Worm (Caenorhabditis elegans) whole organism, L3 larva: ENCODE measurements around the gene str-230.

Experiments used
- R02D3.7 ChIP-seq: fragments of 150-350 bp; optimal IDR thresholded peaks from 2 replicates; lab custom pipeline; 2014; ENCODE audit warnings: missing biosample characterization, missing genetic modification characterization
- ZK546.5 ChIP-seq: sonication (generic microtip); optimal IDR thresholded peaks from 2 replicates; lab custom pipeline; 2017; ENCODE audit warnings: missing biosample characterization, missing genetic modification characterization
- aly-2 ChIP-seq: fragments of 150-350 bp; optimal IDR thresholded peaks from 2 replicates; lab custom pipeline; 2014; ENCODE audit warnings: missing biosample characterization, missing genetic modification characterization
- ama-1 ChIP-seq: fragments of 150-350 bp; optimal IDR thresholded peaks from 2 replicates; lab custom pipeline; 2018
- ceh-16 ChIP-seq: sonication (generic microtip); optimal IDR thresholded peaks from 2 replicates; lab custom pipeline; 2017; ENCODE audit warnings: missing biosample characterization, missing genetic modification characterization
- ceh-82 ChIP-seq: fragments of 150-350 bp; optimal IDR thresholded peaks from 2 replicates; lab custom pipeline; 2014; ENCODE audit warnings: missing biosample characterization, missing genetic modification characterization
- ceh-9 ChIP-seq: sonication (generic microtip); optimal IDR thresholded peaks from 2 replicates; lab custom pipeline; 2018; ENCODE audit warnings: missing biosample characterization, missing genetic modification characterization
- daf-12 ChIP-seq: fragments of 150-350 bp; optimal IDR thresholded peaks from 2 replicates; lab custom pipeline; 2014; ENCODE audit warnings: missing biosample characterization, missing genetic modification reagents, missing genetic modification characterization
- egl-27 ChIP-seq: sonication (generic microtip); optimal IDR thresholded peaks from 4 replicates; lab custom pipeline; 2017; ENCODE audit warnings: missing biosample characterization, missing genetic modification reagents, missing genetic modification characterization
- elt-1 ChIP-seq: fragments of 150-350 bp; optimal IDR thresholded peaks from 2 replicates; lab custom pipeline; 2014; ENCODE audit warnings: missing biosample characterization, missing genetic modification characterization
- elt-2 ChIP-seq: sonication (generic microtip); optimal IDR thresholded peaks from 2 replicates; lab custom pipeline; 2016; ENCODE audit warnings: missing genetic modification reagents, mild to moderate bottlenecking, missing genetic modification characterization, missing compliant biosample characterization
- eor-1 ChIP-seq, 2 experiments: fragments of 150-350 bp; optimal IDR thresholded peaks; 2 replicates each; lab custom pipeline; 2014 to 2018; ENCODE audit warnings: missing biosample characterization in 2 of 2, missing genetic modification characterization in 2 of 2
- fkh-10 ChIP-seq: sonication (generic microtip); optimal IDR thresholded peaks from 2 replicates; lab custom pipeline; 2017; ENCODE audit warnings: missing biosample characterization, missing genetic modification reagents, missing genetic modification characterization
- fkh-2 ChIP-seq: fragments of 150-350 bp; optimal IDR thresholded peaks from 2 replicates; lab custom pipeline; 2014; ENCODE audit warnings: missing biosample characterization, missing genetic modification reagents, missing genetic modification characterization
- fos-1 ChIP-seq: fragments of 150-350 bp; optimal IDR thresholded peaks from 2 replicates; lab custom pipeline; 2014; ENCODE audit warnings: missing biosample characterization, missing genetic modification characterization
- hmg-11 ChIP-seq: sonication (generic microtip); optimal IDR thresholded peaks from 2 replicates; lab custom pipeline; 2016; ENCODE audit warnings: missing genetic modification characterization, missing compliant biosample characterization
- jun-1 ChIP-seq: fragments of 150-350 bp; optimal IDR thresholded peaks from 2 replicates; lab custom pipeline; 2014; ENCODE audit warnings: missing biosample characterization, missing genetic modification reagents, missing genetic modification characterization
- lin-15B ChIP-seq: fragments of 150-350 bp; optimal IDR thresholded peaks from 2 replicates; lab custom pipeline; 2014; ENCODE audit warnings: missing biosample characterization, missing genetic modification characterization
- lin-39 ChIP-seq: fragments of 150-350 bp; optimal IDR thresholded peaks from 2 replicates; lab custom pipeline; 2018; ENCODE audit warnings: missing biosample characterization, missing genetic modification reagents, missing genetic modification characterization
- nhr-12 ChIP-seq: fragments of 150-350 bp; optimal IDR thresholded peaks from 2 replicates; lab custom pipeline; 2014; ENCODE audit warnings: missing biosample characterization, missing genetic modification characterization
- nhr-23 ChIP-seq: fragments of 150-350 bp; optimal IDR thresholded peaks from 2 replicates; lab custom pipeline; 2014; ENCODE audit warnings: missing biosample characterization, missing genetic modification reagents, missing genetic modification characterization
- nhr-237 ChIP-seq: fragments of 150-350 bp; optimal IDR thresholded peaks from 2 replicates; lab custom pipeline; 2014; ENCODE audit warnings: missing biosample characterization, missing genetic modification characterization
- nhr-28 ChIP-seq: fragments of 150-350 bp; optimal IDR thresholded peaks from 2 replicates; lab custom pipeline; 2014; ENCODE audit warnings: missing biosample characterization, missing genetic modification characterization
- nhr-43 ChIP-seq: sonication (generic microtip); optimal IDR thresholded peaks from 2 replicates; lab custom pipeline; 2016; ENCODE audit warnings: mild to moderate bottlenecking, missing genetic modification characterization, missing compliant biosample characterization; ENCODE audit not compliant: poor library complexity, severe bottlenecking
- nhr-67 ChIP-seq: fragments of 150-350 bp; optimal IDR thresholded peaks from 2 replicates; lab custom pipeline; 2014; ENCODE audit warnings: missing biosample characterization, missing genetic modification characterization
- nhr-77 ChIP-seq: fragments of 150-350 bp; optimal IDR thresholded peaks from 2 replicates; lab custom pipeline; 2014; ENCODE audit warnings: missing biosample characterization, missing genetic modification characterization
- pha-4 ChIP-seq: fragments of 150-350 bp; optimal IDR thresholded peaks from 2 replicates; lab custom pipeline; 2014; ENCODE audit warnings: missing biosample characterization, missing genetic modification reagents, missing genetic modification characterization
- sea-2 ChIP-seq: fragments of 150-350 bp; sonication (generic microtip); optimal IDR thresholded peaks from 4 replicates; lab custom pipeline; 2014; ENCODE audit warnings: missing biosample characterization, missing genetic modification reagents, missing genetic modification characterization
- skn-1 ChIP-seq: fragments of 150-350 bp; optimal IDR thresholded peaks from 2 replicates; lab custom pipeline; 2014; ENCODE audit warnings: missing biosample characterization, missing genetic modification characterization
- tbx-2 ChIP-seq: sonication (generic microtip); optimal IDR thresholded peaks from 2 replicates; lab custom pipeline; 2016; ENCODE audit warnings: mild to moderate bottlenecking, missing genetic modification characterization, missing compliant biosample characterization
- unc-39 ChIP-seq: sonication (generic microtip); optimal IDR thresholded peaks from 4 replicates; lab custom pipeline; 2017; ENCODE audit warnings: missing biosample characterization, missing genetic modification characterization
- zag-1 ChIP-seq: fragments of 150-350 bp; optimal IDR thresholded peaks from 2 replicates; lab custom pipeline; 2014; ENCODE audit warnings: missing biosample characterization, missing genetic modification characterization
- ztf-4 ChIP-seq: fragments of 150-350 bp; optimal IDR thresholded peaks from 2 replicates; lab custom pipeline; 2014; ENCODE audit warnings: missing biosample characterization, missing genetic modification characterization

Gene str-230

DNA sequence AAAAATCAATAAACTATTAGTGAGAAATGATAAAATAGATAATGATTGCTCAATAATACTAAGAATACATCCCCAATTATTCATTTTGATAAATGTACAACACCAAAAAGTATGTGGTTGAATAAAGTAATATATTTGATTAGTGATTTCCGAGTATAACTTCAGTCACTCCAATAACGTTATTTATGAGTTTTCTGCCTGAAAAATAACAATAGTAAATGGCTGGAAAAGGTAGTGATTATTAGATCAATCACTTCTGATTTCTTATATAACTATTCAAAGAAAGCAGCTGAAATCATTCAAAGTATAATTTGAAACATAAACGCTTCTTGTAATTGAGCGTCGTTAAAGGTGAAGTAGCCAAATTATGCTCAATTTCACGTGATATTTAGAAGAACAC lies at the start of gene str-230:
Gene str-230, minus strand, starts transcription at position 101 of the 400 bp plus-strand sequence.
- TF ChIP-seq ceh-82 (tag; lab: Kevin White, UChicago), result no peak
- TF ChIP-seq ceh-16 (tag; lab: Kevin White, UChicago), result no peak
- no peak for TF ChIP-seq hmg-11 (tag; lab: Kevin White, UChicago)
- TF ChIP-seq nhr-23 (tag; lab: Kevin White, UChicago), result no peak
- no peak for TF ChIP-seq nhr-43 (tag; lab: Kevin White, UChicago)
- TF ChIP-seq nhr-28, result no peak
- no peak for TF ChIP-seq ZK546.5
- no peak for TF ChIP-seq unc-39
- no peak for TF ChIP-seq skn-1 (tag; lab: Kevin White, UChicago)
- no peak for TF ChIP-seq fkh-2

DNA sequence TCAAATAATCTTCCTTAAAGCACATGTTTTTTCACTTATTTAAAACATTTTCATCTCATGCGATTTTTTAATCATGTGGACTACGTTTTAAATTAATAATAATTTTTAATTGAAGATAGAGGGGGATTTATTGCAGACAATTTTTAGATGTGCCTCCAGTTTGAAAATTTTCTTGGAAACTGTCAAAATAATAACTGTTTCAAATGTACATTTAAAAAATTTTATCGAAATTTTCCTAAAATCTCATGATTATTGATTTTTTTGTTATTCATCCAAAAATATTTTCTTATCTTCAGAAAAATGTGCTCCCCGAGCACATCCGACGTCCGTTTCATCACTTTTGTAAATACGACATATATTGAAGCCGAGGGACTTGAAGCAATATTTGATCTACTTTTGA lies 46.2 kb upstream of the str-230 start, which contains the start of gene sre-8:
Gene sre-8, plus strand, starts transcription at position 301 of the 400 bp plus-strand sequence.
- TF ChIP-seq fkh-2, result no peak
- no peak for TF ChIP-seq R02D3.7 (tag; lab: Kevin White, UChicago)
- TF ChIP-seq ceh-9, result no peak
- TF ChIP-seq nhr-43 (tag; lab: Kevin White, UChicago), result no peak
- no peak for TF ChIP-seq zag-1 (tag; lab: Kevin White, UChicago)
- TF ChIP-seq nhr-23 (tag; lab: Kevin White, UChicago), result no peak
- no peak for TF ChIP-seq nhr-12 (tag; lab: Kevin White, UChicago)
- no peak for TF ChIP-seq aly-2 (tag; lab: Kevin White, UChicago)
- no peak for TF ChIP-seq nhr-67
- TF ChIP-seq skn-1 (tag; lab: Kevin White, UChicago), result no peak
- no peak for TF ChIP-seq nhr-77 (tag; lab: Kevin White, UChicago)
- TF ChIP-seq elt-1, result no peak
- TF ChIP-seq nhr-237, result no peak
- TF ChIP-seq pha-4, result no peak
- no peak for TF ChIP-seq fkh-10 (GFP tag; lab: Kevin White, UChicago)
- no peak for TF ChIP-seq jun-1 (tag; lab: Kevin White, UChicago)
- no peak for TF ChIP-seq sea-2 (GFP tag; lab: Kevin White, UChicago)

DNA sequence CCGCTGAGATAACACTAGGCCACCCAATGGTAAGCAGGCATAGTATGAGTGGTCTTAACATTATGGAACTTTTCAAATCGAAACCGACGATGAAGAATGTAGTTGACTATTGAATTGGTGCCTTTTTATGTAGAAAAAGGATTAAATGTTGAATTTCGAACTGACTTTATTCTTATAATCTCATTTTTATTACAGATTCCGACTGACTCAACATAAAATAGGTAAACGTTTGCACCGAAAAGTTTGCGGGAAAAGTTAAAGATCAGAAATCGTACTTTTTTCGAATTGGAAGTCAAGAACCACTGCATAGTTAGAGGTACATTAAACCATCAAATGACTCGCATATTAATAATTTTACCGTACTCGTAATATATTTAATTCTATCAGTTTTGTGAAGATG lies 43.6 kb upstream of the str-230 start, which contains the start of gene K02E11.7:
Gene K02E11.7, minus strand, starts transcription at position 101 of the 400 bp plus-strand sequence.
- TF ChIP-seq daf-12 (tag; lab: Kevin White, UChicago), result no peak
- TF ChIP-seq eor-1 (tag; optimal IDR thresholded peaks at IDR 0.05; lab: Kevin White, UChicago), result no peak
- TF ChIP-seq skn-1 (tag; lab: Kevin White, UChicago), result no peak
- no peak for TF ChIP-seq ztf-4 (tag; lab: Kevin White, UChicago)
- TF ChIP-seq hmg-11 (tag; lab: Kevin White, UChicago), result no peak
- TF ChIP-seq egl-27 (tag; lab: Kevin White, UChicago), result no peak
- no peak for TF ChIP-seq lin-39 (tag; lab: Kevin White, UChicago)
- TF ChIP-seq lin-15B (tag; lab: Kevin White, UChicago), result no peak
- no peak for TF ChIP-seq ama-1
- no peak for TF ChIP-seq elt-2 (tag; lab: Kevin White, UChicago)
- TF ChIP-seq tbx-2, result no peak
- no peak for TF ChIP-seq ceh-82 (tag; lab: Kevin White, UChicago)
- no peak for TF ChIP-seq ceh-16 (tag; lab: Kevin White, UChicago)
- TF ChIP-seq fos-1 (tag; lab: Kevin White, UChicago), result no peak
- TF ChIP-seq ceh-9, result no peak
- TF ChIP-seq sea-2 (GFP tag; lab: Kevin White, UChicago), result no peak

DNA sequence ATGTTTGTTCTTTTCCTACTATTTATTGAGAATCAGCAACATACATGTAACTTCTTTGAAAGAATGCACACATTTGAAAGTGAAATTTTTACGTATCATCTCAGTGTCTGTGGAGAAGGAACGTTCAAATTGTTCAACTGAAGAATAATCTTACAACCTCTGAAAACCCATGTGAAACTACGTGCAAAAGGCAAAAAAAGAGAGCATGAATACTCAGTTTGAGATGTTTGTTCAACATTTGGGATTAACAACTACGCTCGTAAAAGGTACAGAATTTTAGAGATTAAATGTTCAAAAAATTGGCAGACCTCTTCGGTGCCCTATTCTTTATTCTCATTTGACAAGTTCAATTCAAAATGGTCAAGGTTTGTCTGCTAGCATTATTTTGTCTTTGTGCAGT lies 41.4 kb upstream of the str-230 start, which contains the start of gene K02E11.5:
Gene K02E11.5, plus strand, starts transcription at position 301 of the 400 bp plus-strand sequence.
- TF ChIP-seq nhr-12 (tag; lab: Kevin White, UChicago) (no peak), egl-27 (tag; lab: Kevin White, UChicago) (no peak), sea-2 (GFP tag; lab: Kevin White, UChicago) (no peak), hmg-11 (tag; lab: Kevin White, UChicago) (no peak), jun-1 (tag; lab: Kevin White, UChicago) (no peak)

DNA sequence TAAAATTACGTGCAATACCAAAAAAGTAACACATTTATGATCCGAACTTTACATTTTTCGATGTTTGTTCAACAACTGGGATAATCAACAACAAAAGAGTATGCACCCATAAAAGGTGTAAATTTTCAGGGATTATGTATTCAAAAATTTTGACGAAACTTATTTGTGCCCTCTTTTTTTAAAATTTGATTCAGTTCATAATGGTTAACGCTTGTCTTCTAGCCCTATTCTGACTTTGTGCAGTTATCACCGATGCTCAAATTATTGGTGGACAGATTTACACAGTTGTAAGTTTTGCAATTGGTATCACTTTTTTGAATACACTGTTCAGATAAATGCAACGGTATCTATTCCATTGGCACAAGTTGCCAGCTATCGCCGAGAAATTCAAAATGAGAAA lies 38.0 kb upstream of the str-230 start, which contains the start of gene K02E11.6:
Gene K02E11.6, plus strand, starts transcription at position 149 of the 400 bp plus-strand sequence.
- TF ChIP-seq nhr-12 (tag; lab: Kevin White, UChicago), result no peak
